Fruit fly (Drosophila melanogaster): ENCODE measurements around the gene tzn.

tzn gene

dm6 chr3L:20771891-20772646 lies 26.4 kb upstream of the tzn start (continued):
- TF ChIP-seq fru (optimal IDR thresholded peaks at IDR 0.05) (no peak), aop (GFP tag; IDR thresholded peaks at IDR 0.05) (no peak), bbx (GFP tag; IDR thresholded peaks at IDR 0.05; ENCODE audit: partially characterized antibody) (no peak), zfh2 (GFP tag; optimal IDR thresholded peaks at IDR 0.05) (peak; percentile 64), pfk (GFP tag; optimal IDR thresholded peaks at IDR 0.05) (no peak), NK7.1 (GFP tag; optimal IDR thresholded peaks at IDR 0.05) (peak; percentile 13), stwl (tag; optimal IDR thresholded peaks at IDR 0.05) (peak; percentile 23), CG7372 (GFP tag; IDR thresholded peaks at IDR 0.05) (peak; percentile 55; the same call in 1 of the 2 replicates), exex (tag; optimal IDR thresholded peaks at IDR 0.05) (peak; percentile 3), kay (GFP tag; optimal IDR thresholded peaks at IDR 0.05) (peak; percentile 50), nmo (GFP tag; optimal IDR thresholded peaks at IDR 0.05) (peak; percentile 80), Deaf1 (tag; optimal IDR thresholded peaks at IDR 0.05) (peak; percentile 30), CG18476 (GFP tag; optimal IDR thresholded peaks at IDR 0.05) (peak; percentile 78), ssp (GFP tag; IDR thresholded peaks at IDR 0.05) (0 out of 2 replicates have a peak, but pooled peaks have one; percentile 38), Xrp1 (GFP tag; IDR thresholded peaks at IDR 0.05) (peak; percentile 87), HHEX (GFP tag; optimal IDR thresholded peaks at IDR 0.05) (peak; percentile 81), CG6765 (GFP tag; optimal IDR thresholded peaks at IDR 0.05) (peak; percentile 42), CG17912 (GFP tag; optimal IDR thresholded peaks at IDR 0.05) (no peak), CG10209 (GFP tag; optimal IDR thresholded peaks at IDR 0.05) (peak; percentile 77), bab2 (GFP tag; optimal IDR thresholded peaks at IDR 0.05) (peak; percentile 77), CG31224 (GFP tag; IDR thresholded peaks at IDR 0.05) (peak; percentile 60), CG10147 (GFP tag; optimal IDR thresholded peaks at IDR 0.05) (peak; percentile 55), CG32767 (GFP tag; IDR thresholded peaks at IDR 0.05) (peak; percentile 73), BtbVII (GFP tag; optimal IDR thresholded peaks at IDR 0.05) (peak; percentile 69), Oaz (GFP tag; IDR thresholded peaks at IDR 0.05) (peak; percentile 59; the same call in 1 of the 2 replicates), Trl (optimal IDR thresholded peaks at IDR 0.05) (no peak), Trl (GFP tag; optimal IDR thresholded peaks at IDR 0.05) (peak; percentile 66), CG6654 (GFP tag; optimal IDR thresholded peaks at IDR 0.05) (peak; percentile 33), CG4424 (GFP tag; optimal IDR thresholded peaks at IDR 0.05) (peak; percentile 79), row (GFP tag; IDR thresholded peaks at IDR 0.05) (peak; percentile 88), HmgZ (tag; optimal IDR thresholded peaks at IDR 0.05) (peak; percentile 63), knrl (GFP tag; IDR thresholded peaks at IDR 0.05; ENCODE audit: partially characterized antibody) (no peak), Lim3 (GFP tag; IDR thresholded peaks at IDR 0.05) (no peak), CG31388 (GFP tag; optimal IDR thresholded peaks at IDR 0.05) (peak; percentile 32), CG11247 (GFP tag; IDR thresholded peaks at IDR 0.05) (peak; percentile 78), CG11093 (GFP tag; IDR thresholded peaks at IDR 0.05) (peak; percentile 49; the same call in 1 of the 3 replicates), z (GFP tag; IDR thresholded peaks at IDR 0.05) (no peak), her (GFP tag; optimal IDR thresholded peaks at IDR 0.05) (peak; percentile 38), stc (GFP tag; IDR thresholded peaks at IDR 0.05) (peak; percentile 84), CG1647 (GFP tag; optimal IDR thresholded peaks at IDR 0.05) (peak; percentile 46), pros (GFP tag; optimal IDR thresholded peaks at IDR 0.05) (no peak), CG34422 (GFP tag; IDR thresholded peaks at IDR 0.05) (peak; percentile 87), vvl (GFP tag; IDR thresholded peaks at IDR 0.05) (peak; percentile 89), Fer3 (tag; optimal IDR thresholded peaks at IDR 0.05) (peak; percentile 84), maf-S (GFP tag; optimal IDR thresholded peaks at IDR 0.05) (peak; percentile 65), insv (GFP tag; optimal IDR thresholded peaks at IDR 0.05) (peak in 1 of 2 experiments; percentile 25), pan (optimal IDR thresholded peaks at IDR 0.05) (no peak), pan (GFP tag; optimal IDR thresholded peaks at IDR 0.05 in 1 of 2, IDR thresholded peaks at IDR 0.05 in 1 of 2) (peak in 1 of 2 experiments; percentile 91), wek (GFP tag; optimal IDR thresholded peaks at IDR 0.05) (peak; percentile 73), CG4854 (GFP tag; optimal IDR thresholded peaks at IDR 0.05) (peak; percentile 66), CG3847 (GFP tag; IDR thresholded peaks at IDR 0.05) (peak; percentile 50)
